Worm (Caenorhabditis elegans) whole organism, L1 larva: ENCODE measurements around the gene Y59A8B.8.

Experiments used
- ces-1 ChIP-seq: fragments of 150-350 bp; optimal IDR thresholded peaks from 2 replicates; lab custom pipeline; 2014; ENCODE audit warnings: missing biosample characterization, missing genetic modification reagents, missing genetic modification characterization
- egl-13 ChIP-seq: sonication (generic microtip); optimal IDR thresholded peaks from 2 replicates; lab custom pipeline; 2016; ENCODE audit warnings: missing genotype, missing genetic modification reagents, missing genetic modification characterization, missing compliant biosample characterization
- fkh-8 ChIP-seq: sonication (generic microtip); optimal IDR thresholded peaks from 2 replicates; lab custom pipeline; 2016; ENCODE audit warnings: mild to moderate bottlenecking, missing genetic modification characterization, missing compliant biosample characterization
- lin-35 ChIP-seq, 2 experiments: fragments of 150-350 bp; optimal IDR thresholded peaks; 2 replicates each; lab custom pipeline; 2014; ENCODE audit warnings: missing biosample characterization in 2 of 2, missing genetic modification characterization in 2 of 2, missing genetic modification reagents in 2 of 2
- lir-3 ChIP-seq: sonication (generic microtip); optimal IDR thresholded peaks from 2 replicates; lab custom pipeline; 2016; ENCODE audit warnings: mild to moderate bottlenecking, missing genetic modification characterization, moderate library complexity, missing compliant biosample characterization; ENCODE audit not compliant: poor library complexity
- mab-9 ChIP-seq: fragments of 200-800 bp; sonication (Bioruptor generic); IDR thresholded peaks from 2 replicates; pipeline ENCODE4 v1.3.6; 2022; ENCODE audit warnings: missing genetic modification reagents, missing genetic modification characterization, missing compliant biosample characterization
- skn-1 ChIP-seq: fragments of 150-350 bp; optimal IDR thresholded peaks from 2 replicates; lab custom pipeline; 2014; ENCODE audit warnings: missing biosample characterization, missing genetic modification characterization
- snpc-4 ChIP-seq: fragments of 150-350 bp; optimal IDR thresholded peaks from 2 replicates; lab custom pipeline; 2014; ENCODE audit warnings: missing biosample characterization, missing genetic modification characterization
- sptf-1 ChIP-seq: fragments of 150-350 bp; optimal IDR thresholded peaks from 2 replicates; lab custom pipeline; 2014; ENCODE audit warnings: missing biosample characterization, missing genetic modification characterization
- tlp-1 ChIP-seq: fragments of 150-350 bp; optimal IDR thresholded peaks from 2 replicates; lab custom pipeline; 2014; ENCODE audit warnings: missing biosample characterization, missing genetic modification characterization

The Y59A8B.8 gene

DNA sequence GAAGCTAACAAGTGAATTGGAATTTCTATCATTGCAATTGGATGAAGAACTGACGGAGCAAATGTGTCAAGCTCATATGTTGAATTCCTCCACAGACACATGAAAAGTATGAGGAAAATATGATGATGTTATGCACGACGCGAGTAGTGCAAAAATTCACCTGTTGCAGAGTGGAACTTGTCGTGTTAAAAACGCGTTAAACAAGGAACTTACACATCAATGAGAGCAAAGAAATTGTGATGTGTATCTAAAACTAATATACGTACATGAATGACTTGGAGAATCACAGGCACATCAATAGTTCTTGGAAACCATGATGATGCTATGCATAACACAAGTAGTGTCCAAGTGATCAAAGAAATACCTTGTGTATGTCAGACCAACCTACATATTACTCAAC lies 48.9 kb downstream of the Y59A8B.8 start, which contains the start of gene srh-134:
srh-134 (minus strand) TSS at position 101 of the 400 bp plus-strand sequence.
- TF ChIP-seq lir-3 (tag; lab: Kevin White, UChicago): no peak
- TF ChIP-seq mab-9 (GFP tag; lab: Robert Waterston, UW): no peak

DNA sequence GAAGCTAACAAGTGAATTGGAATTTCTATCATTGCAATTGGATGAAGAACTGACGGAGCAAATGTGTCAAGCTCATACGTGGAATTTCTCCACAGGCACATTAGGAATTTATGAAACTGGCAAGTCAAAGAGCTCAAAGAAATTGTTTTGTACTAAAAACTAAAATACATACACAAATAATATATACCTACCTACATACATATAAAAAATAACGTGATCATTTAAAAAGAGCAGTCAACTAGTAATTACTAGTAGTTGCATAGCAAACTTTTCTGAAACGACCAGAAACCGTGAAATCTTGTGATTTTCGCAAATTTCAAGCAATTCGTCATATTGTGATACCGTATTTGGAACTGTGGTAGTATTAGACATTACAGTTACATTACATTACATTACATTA lies 52.0 kb downstream of the Y59A8B.8 start, which contains the start of gene srh-133:
srh-133 (minus strand) TSS at position 101 of the 400 bp plus-strand sequence.
- TF ChIP-seq ces-1 (GFP tag; lab: Kevin White, UChicago) (no peak), skn-1 (tag; lab: Kevin White, UChicago) (no peak), mab-9 (GFP tag; lab: Robert Waterston, UW) (no peak), sptf-1 (no peak), snpc-4 (tag; lab: Kevin White, UChicago) (no peak), fkh-8 (no peak), egl-13 (tag; lab: Kevin White, UChicago) (no peak), tlp-1 (no peak), lin-35 (GFP tag; optimal IDR thresholded peaks at IDR 0.05; lab: Kevin White, UChicago) (no peak)
